Fruit fly (Drosophila melanogaster) whole organism, embryonic: ENCODE data around the gene CG17666.
A peak's percentile ranks its signal among the peaks of the same experiment; 100 is the strongest.

Experiments used
- Abd-B ChIP-seq: fragments of 200-800 bp; sonication (Bioruptor generic); optimal IDR thresholded peaks from 2 replicates; lab custom pipeline; 2018; ENCODE audit warnings: missing biosample characterization, mild to moderate bottlenecking, missing genetic modification characterization, moderate library complexity
- Atf6 ChIP-seq: fragments of 200-800 bp; sonication (Bioruptor generic); IDR thresholded peaks from 2 replicates; pipeline ENCODE4 v1.3.6; 2022; ENCODE audit warnings: missing biosample characterization, missing genetic modification characterization
- Bgb ChIP-seq: fragments of 200-800 bp; sonication (Bioruptor generic); IDR thresholded peaks from 2 replicates; pipeline ENCODE4 v1.3.6; 2022; ENCODE audit warnings: missing biosample characterization, missing genetic modification characterization; ENCODE audit not compliant: partially characterized antibody
- CG10147 ChIP-seq: fragments of 200-800 bp; sonication (Bioruptor generic); optimal IDR thresholded peaks from 2 replicates; lab custom pipeline; 2019; ENCODE audit warnings: missing biosample characterization, mild to moderate bottlenecking, missing genetic modification characterization, moderate library complexity
- CG10543 ChIP-seq: fragments of 200-800 bp; sonication (Bioruptor generic); optimal IDR thresholded peaks from 3 replicates; lab custom pipeline; 2017; ENCODE audit warnings: missing biosample characterization, mild to moderate bottlenecking, missing genetic modification characterization, moderate library complexity
- CG11247 ChIP-seq: fragments of 200-800 bp; sonication (Bioruptor generic); IDR thresholded peaks from 2 replicates; pipeline ENCODE4 v1.3.6; 2022; ENCODE audit warnings: missing biosample characterization, missing genetic modification characterization
- CG12071 ChIP-seq: fragments of 200-800 bp; sonication (Bioruptor generic); optimal IDR thresholded peaks from 3 replicates; lab custom pipeline; 2018; ENCODE audit warnings: missing biosample characterization, mild to moderate bottlenecking, missing genetic modification characterization
- CG13287 ChIP-seq: fragments of 200-800 bp; sonication (Bioruptor generic); IDR thresholded peaks from 2 replicates; pipeline ENCODE4 v1.3.6; 2022; ENCODE audit warnings: missing biosample characterization, missing genetic modification characterization; ENCODE audit not compliant: partially characterized antibody
- CG13296 ChIP-seq: fragments of 200-800 bp; sonication (Bioruptor generic); optimal IDR thresholded peaks from 3 replicates; lab custom pipeline; 2018; ENCODE audit warnings: missing biosample characterization, mild to moderate bottlenecking, missing genetic modification characterization
- CG15514 ChIP-seq: fragments of 200-800 bp; sonication (Bioruptor generic); optimal IDR thresholded peaks from 3 replicates; lab custom pipeline; 2017; ENCODE audit warnings: missing biosample characterization, missing genetic modification characterization, mild to moderate bottlenecking, moderate library complexity, missing genetic modification reagents
- CG1603 ChIP-seq: fragments of 200-800 bp; sonication (Bioruptor generic); optimal IDR thresholded peaks from 2 replicates; lab custom pipeline; 2019; ENCODE audit warnings: missing biosample characterization, mild to moderate bottlenecking, missing genetic modification characterization, moderate library complexity
- CG17829 ChIP-seq: fragments of 200-800 bp; optimal IDR thresholded peaks from 2 replicates; lab custom pipeline; 2019; ENCODE audit warnings: missing biosample characterization, mild to moderate bottlenecking, missing genetic modification characterization, moderate library complexity
- CG1792 ChIP-seq: fragments of 200-800 bp; sonication (Bioruptor generic); optimal IDR thresholded peaks from 2 replicates; lab custom pipeline; 2016; ENCODE audit warnings: missing biosample characterization, missing genetic modification characterization
- CG18599 ChIP-seq: fragments of 200-800 bp; sonication (Bioruptor generic); optimal IDR thresholded peaks from 3 replicates; lab custom pipeline; 2017; ENCODE audit warnings: missing biosample characterization, missing genetic modification characterization, mild to moderate bottlenecking, moderate library complexity, missing genetic modification reagents
- CG2129 ChIP-seq: fragments of 200-800 bp; sonication (Bioruptor generic); IDR thresholded peaks from 2 replicates; pipeline ENCODE4 v1.3.6; 2022; ENCODE audit warnings: missing biosample characterization, missing genetic modification characterization; ENCODE audit not compliant: partially characterized antibody
- CG3163 ChIP-seq: fragments of 200-800 bp; sonication (Bioruptor generic); optimal IDR thresholded peaks from 3 replicates; lab custom pipeline; 2016; ENCODE audit warnings: missing biosample characterization, missing genetic modification characterization
- CG33557 ChIP-seq: fragments of 200-800 bp; sonication (Bioruptor generic); optimal IDR thresholded peaks from 2 replicates; lab custom pipeline; 2019; ENCODE audit warnings: missing biosample characterization, mild to moderate bottlenecking, missing genetic modification characterization, moderate library complexity
- CG34224 ChIP-seq: fragments of 200-800 bp; sonication (Bioruptor generic); IDR thresholded peaks from 3 replicates; pipeline ENCODE4 v1.3.6; 2022; ENCODE audit warnings: missing biosample characterization, missing genetic modification characterization; ENCODE audit not compliant: partially characterized antibody
- CG4617 ChIP-seq: fragments of 200-800 bp; sonication (Bioruptor generic); optimal IDR thresholded peaks from 3 replicates; lab custom pipeline; 2016; ENCODE audit warnings: missing biosample characterization, missing genetic modification characterization, borderline replicate concordance
- CG9609 ChIP-seq: fragments of 200-800 bp; sonication (Bioruptor generic); optimal IDR thresholded peaks from 3 replicates; lab custom pipeline; 2016; ENCODE audit warnings: missing biosample characterization, missing genetic modification characterization
- CG9932 ChIP-seq: fragments of 200-800 bp; sonication (Bioruptor generic); IDR thresholded peaks from 2 replicates; pipeline ENCODE4 v1.3.6; 2022; ENCODE audit warnings: missing biosample characterization, missing genetic modification characterization
- D19A ChIP-seq: fragments of 200-800 bp; optimal IDR thresholded peaks from 3 replicates; lab custom pipeline; 2019; ENCODE audit warnings: missing biosample characterization, mild to moderate bottlenecking, missing genetic modification characterization, moderate library complexity
- Eip74EF ChIP-seq, 2 experiments: fragments of 200-800 bp in 1 of 2; fragments of >200 bp in 1 of 2; sonication (Bioruptor generic) in 1 of 2; optimal IDR thresholded peaks; 2 replicates each; lab custom pipeline; 2017 to 2019; ENCODE audit warnings: missing biosample characterization in 2 of 2, missing genetic modification characterization in 2 of 2, mild to moderate bottlenecking in 1 of 2, moderate library complexity in 1 of 2
- Hand ChIP-seq: fragments of 200-800 bp; sonication (Bioruptor generic); optimal IDR thresholded peaks from 2 replicates; lab custom pipeline; 2017; ENCODE audit warnings: mild to moderate bottlenecking, missing biosample characterization, missing genetic modification reagents, missing genetic modification characterization
- HmgZ ChIP-seq: fragments of 200-800 bp; sonication (Bioruptor generic); optimal IDR thresholded peaks from 2 replicates; lab custom pipeline; 2018; ENCODE audit warnings: missing biosample characterization, mild to moderate bottlenecking, missing genetic modification characterization
- Hr3 ChIP-seq: fragments of 200-800 bp; sonication (Bioruptor generic); optimal IDR thresholded peaks from 3 replicates; lab custom pipeline; 2016; ENCODE audit warnings: missing biosample characterization, missing genetic modification characterization
- Jarid2 ChIP-seq: fragments of 200-800 bp; sonication (Bioruptor generic); optimal IDR thresholded peaks from 3 replicates; lab custom pipeline; 2017; ENCODE audit warnings: mild to moderate bottlenecking, missing biosample characterization, missing genetic modification reagents, missing genetic modification characterization
- Rfx ChIP-seq: fragments of 200-800 bp; sonication (Bioruptor generic); IDR thresholded peaks from 2 replicates; pipeline ENCODE4 v1.3.6; 2022; ENCODE audit warnings: missing biosample characterization, missing genetic modification characterization
- Side ChIP-seq: fragments of 200-800 bp; sonication (Bioruptor generic); optimal IDR thresholded peaks from 2 replicates; lab custom pipeline; 2016; ENCODE audit warnings: missing biosample characterization, missing genetic modification characterization
- ara ChIP-seq: fragments of 200-800 bp; sonication (Bioruptor generic); IDR thresholded peaks from 2 replicates; pipeline ENCODE4 v1.3.6; 2022; ENCODE audit warnings: missing biosample characterization, missing genetic modification characterization
- bbx ChIP-seq: fragments of 200-800 bp; sonication (Bioruptor generic); IDR thresholded peaks from 2 replicates; pipeline ENCODE4 v1.3.6; 2022; ENCODE audit warnings: missing biosample characterization, missing genetic modification characterization; ENCODE audit not compliant: partially characterized antibody
- cg ChIP-seq: fragments of 200-800 bp; sonication (Bioruptor generic); optimal IDR thresholded peaks from 3 replicates; lab custom pipeline; 2019; ENCODE audit warnings: missing biosample characterization, mild to moderate bottlenecking, missing genetic modification characterization, moderate library complexity
- cwo ChIP-seq: fragments of 200-800 bp; sonication (Bioruptor generic); optimal IDR thresholded peaks from 3 replicates; lab custom pipeline; 2017; ENCODE audit warnings: missing biosample characterization, missing genetic modification characterization, mild to moderate bottlenecking, moderate library complexity, missing genetic modification reagents
- dati ChIP-seq: fragments of 200-800 bp; sonication (Bioruptor generic); IDR thresholded peaks from 2 replicates; pipeline ENCODE4 v1.3.6; 2022; ENCODE audit warnings: missing biosample characterization, missing genetic modification characterization
- esg ChIP-seq: fragments of 200-800 bp; sonication (Bioruptor generic); conservative IDR thresholded peaks from 2 replicates; pipeline ENCODE4 v1.3.6; 2022; ENCODE audit warnings: missing biosample characterization, missing genetic modification characterization
- exex ChIP-seq: fragments of 200-800 bp; sonication (Bioruptor generic); optimal IDR thresholded peaks from 4 replicates; lab custom pipeline; 2018; ENCODE audit warnings: missing biosample characterization, mild to moderate bottlenecking, missing genetic modification characterization, moderate library complexity
- grn ChIP-seq: fragments of 200-800 bp; sonication (Bioruptor generic); optimal IDR thresholded peaks from 3 replicates; lab custom pipeline; 2017; ENCODE audit warnings: missing biosample characterization, missing genetic modification characterization
- gro ChIP-seq: fragments of 200-800 bp; sonication (Bioruptor generic); optimal IDR thresholded peaks from 2 replicates; lab custom pipeline; 2016; ENCODE audit warnings: missing biosample characterization, missing genetic modification characterization
- inv ChIP-seq: fragments of 200-800 bp; sonication (Bioruptor generic); IDR thresholded peaks from 2 replicates; pipeline ENCODE4 v1.3.6; 2022; ENCODE audit warnings: missing biosample characterization, missing genetic modification characterization; ENCODE audit not compliant: partially characterized antibody
- nerfin-2 ChIP-seq: fragments of 200-800 bp; sonication (Bioruptor generic); IDR thresholded peaks from 2 replicates; pipeline ENCODE4 v1.3.6; 2022; ENCODE audit warnings: missing biosample characterization, missing genetic modification characterization; ENCODE audit not compliant: partially characterized antibody
- peb ChIP-seq: fragments of 200-800 bp; sonication (Bioruptor generic); IDR thresholded peaks from 2 replicates; pipeline ENCODE4 v1.3.6; 2022; ENCODE audit warnings: missing biosample characterization, missing genetic modification characterization
- phol ChIP-seq: fragments of 200-800 bp; sonication (Bioruptor generic); optimal IDR thresholded peaks from 3 replicates; lab custom pipeline; 2018; ENCODE audit warnings: missing biosample characterization, mild to moderate bottlenecking, missing genetic modification characterization, moderate library complexity
- psq ChIP-seq: fragments of 200-800 bp; sonication (Bioruptor generic); optimal IDR thresholded peaks from 2 replicates; lab custom pipeline; 2017; ENCODE audit warnings: missing biosample characterization, missing genetic modification characterization
- row ChIP-seq: fragments of 200-800 bp; sonication (Bioruptor generic); IDR thresholded peaks from 3 replicates; pipeline ENCODE4 v1.3.6; 2022; ENCODE audit warnings: missing biosample characterization, missing genetic modification characterization
- so ChIP-seq: fragments of 200-800 bp; sonication (Bioruptor generic); IDR thresholded peaks from 3 replicates; pipeline ENCODE4 v1.3.6; 2022; ENCODE audit warnings: missing biosample characterization, missing genetic modification characterization
- sqz ChIP-seq: fragments of 200-800 bp; sonication (Bioruptor generic); optimal IDR thresholded peaks from 3 replicates; lab custom pipeline; 2018; ENCODE audit warnings: missing biosample characterization, mild to moderate bottlenecking, missing genetic modification characterization
- tap ChIP-seq: fragments of 200-800 bp; optimal IDR thresholded peaks from 3 replicates; lab custom pipeline; 2019; ENCODE audit warnings: missing biosample characterization, mild to moderate bottlenecking, missing genetic modification characterization, moderate library complexity
- ttk ChIP-seq: fragments of 200-800 bp; sonication (Bioruptor generic); IDR thresholded peaks from 2 replicates; pipeline ENCODE4 v2.1.2; 2022; ENCODE audit warnings: missing biosample characterization, missing genetic modification characterization

CG17666 gene

DNA sequence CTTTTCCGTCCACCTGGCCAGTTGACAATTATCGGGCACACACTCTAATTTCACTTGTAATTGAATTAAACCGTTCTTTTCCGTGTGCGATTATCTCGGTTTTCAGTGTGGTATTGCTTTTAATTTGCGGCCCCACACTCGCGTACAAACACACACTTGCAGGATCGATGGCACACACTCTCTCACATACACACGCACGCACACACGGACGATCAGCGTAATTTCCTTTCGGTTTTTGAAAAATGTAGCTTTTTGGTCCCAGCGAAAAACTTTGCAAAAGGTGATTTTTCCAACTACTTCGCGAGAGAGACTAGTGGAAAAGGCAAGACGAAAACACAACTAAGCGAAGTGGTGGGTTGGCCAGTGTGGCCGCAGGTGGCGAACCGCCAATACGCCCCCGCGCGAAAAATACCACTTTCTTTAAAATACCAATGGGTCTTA lies 23.6 kb downstream of the CG17666 start, which contains the start of gene Atg1 (continued):
- TF ChIP-seq CG18599 (GFP tag; lab: Kevin White, UChicago): peak; percentile 26
- peak; percentile 13 for TF ChIP-seq grn
- TF ChIP-seq dati: no peak
- no peak for TF ChIP-seq CG9609 (GFP tag; lab: Kevin White, UChicago)
- TF ChIP-seq CG2129 (GFP tag; lab: Robert Waterston, UW): no peak
- no peak for TF ChIP-seq Hr3
- no peak for TF ChIP-seq ara
- peak; percentile 20 for TF ChIP-seq gro
- peak; percentile 27 for TF ChIP-seq Hand (GFP tag; lab: Kevin White, UChicago)
- no peak for TF ChIP-seq peb (GFP tag; lab: Robert Waterston, UW)
- TF ChIP-seq CG10543 (GFP tag; lab: Kevin White, UChicago): no peak
- TF ChIP-seq CG12071: peak; percentile 22
- TF ChIP-seq ttk (GFP tag; lab: Robert Waterston, UW): no peak
- no peak for TF ChIP-seq CG1792
- peak; percentile 36 for TF ChIP-seq CG15514 (GFP tag; lab: Kevin White, UChicago)
- TF ChIP-seq tap (tag; lab: Kevin White, UChicago): no peak
- peak; percentile 22 for TF ChIP-seq CG17829 (tag; lab: Kevin White, UChicago)
- 0 out of 3 replicates have a peak, but pooled peaks have one; percentile 42 for TF ChIP-seq so (GFP tag; lab: Robert Waterston, UW)
- TF ChIP-seq cg (GFP tag; lab: Kevin White, UChicago): peak; percentile 61
- peak; percentile 45; the same call in 1 of the 3 replicates for TF ChIP-seq CG34224
- TF ChIP-seq CG10147 (GFP tag; lab: Kevin White, UChicago): peak; percentile 16
- TF ChIP-seq CG11247 (GFP tag; lab: Robert Waterston, UW): no peak
- TF ChIP-seq D19A: peak; percentile 13
- TF ChIP-seq Rfx (GFP tag; lab: Robert Waterston, UW): peak; percentile 48; the same call in 1 of the 2 replicates
- TF ChIP-seq Bgb: peak; percentile 51; the same call in 1 of the 2 replicates
- peak; percentile 38 for TF ChIP-seq Side (GFP tag; lab: Kevin White, UChicago)
- peak; percentile 71 for TF ChIP-seq exex
- TF ChIP-seq cwo (GFP tag; lab: Kevin White, UChicago): peak; percentile 26
- TF ChIP-seq CG9932 (GFP tag; lab: Robert Waterston, UW): no peak
- TF ChIP-seq row (GFP tag; lab: Robert Waterston, UW): peak; percentile 37; the same call in 2 of the 3 replicates
- TF ChIP-seq inv: no peak
- peak; percentile 39 for TF ChIP-seq CG3163 (GFP tag; lab: Kevin White, UChicago)
- no peak for TF ChIP-seq phol (tag; lab: Kevin White, UChicago)
- TF ChIP-seq sqz: no peak
- TF ChIP-seq nerfin-2 (GFP tag; lab: Robert Waterston, UW): peak; percentile 19; the same call in 1 of the 2 replicates
- TF ChIP-seq CG1603: peak; percentile 23
- TF ChIP-seq HmgZ (tag; lab: Kevin White, UChicago): peak; percentile 13
- TF ChIP-seq CG13296 (GFP tag; lab: Kevin White, UChicago): peak; percentile 11
- peak; percentile 39 for TF ChIP-seq CG4617 (GFP tag; lab: Kevin White, UChicago)
- TF ChIP-seq CG33557 (GFP tag; lab: Kevin White, UChicago): no peak
- peak in 1 of 2 experiments; percentile 18 for TF ChIP-seq Eip74EF (GFP tag; optimal IDR thresholded peaks at IDR 0.05; lab: Kevin White, UChicago)
- peak; percentile 46; the same call in 1 of the 2 replicates for TF ChIP-seq bbx
- peak; percentile 85 for TF ChIP-seq Jarid2 (GFP tag; lab: Kevin White, UChicago)
- no peak for TF ChIP-seq psq (GFP tag; lab: Kevin White, UChicago)
- peak; percentile 19; the same call in 1 of the 2 replicates for TF ChIP-seq CG13287 (GFP tag; lab: Robert Waterston, UW)
- TF ChIP-seq esg: no peak
- TF ChIP-seq Atf6 (GFP tag; lab: Robert Waterston, UW): 0 out of 2 replicates have a peak, but pooled peaks have one; percentile 42
- TF ChIP-seq Abd-B (GFP tag; lab: Kevin White, UChicago): no peak
